Worm (Caenorhabditis elegans): Measurements from ENCODE around the gene F35C11.5.

Gene F35C11.5

DNA sequence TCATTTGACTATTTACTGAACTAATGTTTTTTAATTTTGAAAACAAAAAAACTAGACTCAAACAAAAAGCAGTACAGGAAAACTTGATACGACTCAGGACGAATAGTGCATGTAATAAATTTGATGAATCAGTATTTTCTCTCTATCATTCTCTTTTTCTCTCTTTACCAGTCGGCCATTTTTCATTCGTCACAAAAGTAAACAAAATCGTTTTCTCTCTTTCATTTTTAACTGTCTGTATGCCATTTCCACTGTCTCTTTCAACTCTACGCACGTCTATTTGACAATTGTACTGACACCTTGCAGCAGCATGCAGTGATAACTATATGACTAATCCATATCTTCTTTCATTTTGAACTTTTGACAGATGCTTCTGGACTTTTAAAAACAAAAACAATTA is 4.8 kb upstream of the F35C11.5 start, which contains the start of the genes F35C11.2 and F35C11.4:
Gene F35C11.2 (minus strand): TSS at position 90 of the 400 bp plus-strand sequence.
Gene F35C11.4 (plus strand): TSS at position 260 of the 400 bp plus-strand sequence.
- TF ChIP-seq ceh-2 (tag; optimal IDR thresholded peaks at IDR 0.05) (no peak), hlh-15 (tag; optimal IDR thresholded peaks at IDR 0.05) (no peak), tbx-7 (tag; optimal IDR thresholded peaks at IDR 0.05) (no peak), elt-4 (tag; optimal IDR thresholded peaks at IDR 0.05) (no peak), ceh-9 (tag; optimal IDR thresholded peaks at IDR 0.05) (no peak), ceh-34 (tag; optimal IDR thresholded peaks at IDR 0.05) (no peak), F13H6.1 (tag; optimal IDR thresholded peaks at IDR 0.05) (no peak), pha-4 (tag; optimal IDR thresholded peaks at IDR 0.05) (no peak), nfya-1 (tag; optimal IDR thresholded peaks at IDR 0.05) (no peak), sox-4 (tag; optimal IDR thresholded peaks at IDR 0.05) (no peak), che-1 (tag; optimal IDR thresholded peaks at IDR 0.05) (no peak), ceh-24 (tag; optimal IDR thresholded peaks at IDR 0.05) (no peak), ceh-31 (tag; optimal IDR thresholded peaks at IDR 0.05) (no peak)

ce11 chrII:8249710-8250109 is 3.8 kb upstream of the F35C11.5 start:
- TF ChIP-seq elt-2 (tag; optimal IDR thresholded peaks at IDR 0.05) (peak; percentile 55), nhr-11 (tag; optimal IDR thresholded peaks at IDR 0.05) (no peak)

DNA sequence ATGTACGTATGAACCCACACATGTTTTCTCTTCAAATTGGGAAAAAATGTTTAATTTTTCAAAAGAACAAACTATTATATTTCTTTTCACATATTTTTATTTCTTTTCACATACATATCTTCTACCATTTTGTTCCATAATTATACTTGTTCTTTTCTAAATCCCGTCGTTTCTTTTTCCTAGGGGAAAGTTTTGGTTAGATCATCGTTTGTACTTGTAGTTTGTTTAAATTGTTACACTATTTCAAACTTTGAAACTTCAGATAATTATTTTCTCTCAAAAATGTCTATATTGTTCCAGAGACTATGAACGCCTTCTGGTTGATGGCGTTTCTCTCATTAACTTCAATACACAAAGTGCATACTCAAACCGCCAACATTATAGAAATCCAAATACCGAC is 2.5 kb downstream of the F35C11.5 start, which contains the start of gene F35C11.7:
Gene F35C11.7 (plus strand): TSS at position 301 of the 400 bp plus-strand sequence.
- TF ChIP-seq eyg-1 (tag; optimal IDR thresholded peaks at IDR 0.05): no peak
- no peak for TF ChIP-seq dmd-4 (tag; optimal IDR thresholded peaks at IDR 0.05; ENCODE audit: borderline replicate concordance)
- TF ChIP-seq ahr-1 (tag; optimal IDR thresholded peaks at IDR 0.05): no peak
- no peak for TF ChIP-seq sox-2 (GFP tag; IDR thresholded peaks at IDR 0.05)
- no peak for TF ChIP-seq fax-1 (tag; optimal IDR thresholded peaks at IDR 0.05)
- TF ChIP-seq madf-2 (tag; optimal IDR thresholded peaks at IDR 0.05): no peak
- no peak for TF ChIP-seq K02D7.2 (tag; optimal IDR thresholded peaks at IDR 0.05)

DNA sequence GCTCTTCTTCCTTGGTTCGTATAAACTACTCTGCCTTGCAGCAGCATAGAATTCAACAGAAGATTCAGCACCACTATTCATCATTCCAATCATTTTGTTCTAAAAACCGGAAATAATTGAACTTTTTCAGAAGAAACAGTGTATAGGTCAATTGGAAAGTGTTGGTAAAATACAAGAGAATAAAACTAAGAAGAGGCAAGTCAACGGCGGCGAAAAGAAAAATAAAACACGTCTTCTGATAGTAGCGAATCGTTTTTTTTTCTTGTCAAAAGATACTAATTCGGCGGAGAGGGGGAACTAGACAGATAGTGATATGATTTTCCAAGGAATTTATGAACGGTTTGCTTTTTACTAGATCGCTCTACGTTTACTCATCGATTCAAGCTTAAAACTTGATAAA is 5.5 kb downstream of the F35C11.5 start, which contains the start of gene F35C11.6:
Gene F35C11.6 (minus strand): TSS at position 101 of the 400 bp plus-strand sequence.
- no peak for TF ChIP-seq gmeb-2 (tag; optimal IDR thresholded peaks at IDR 0.05)

- TF ChIP-seq odd-2 (tag; optimal IDR thresholded peaks at IDR 0.05): no peak
- no peak for TF ChIP-seq K09A11.1 (tag; optimal IDR thresholded peaks at IDR 0.05; ENCODE audit: insufficient read depth)
- no peak for TF ChIP-seq ceh-34 (tag; optimal IDR thresholded peaks at IDR 0.05)
- TF ChIP-seq syd-9 (tag; optimal IDR thresholded peaks at IDR 0.05): no peak
- no peak for TF ChIP-seq ceh-9 (tag; optimal IDR thresholded peaks at IDR 0.05)
- no peak for TF ChIP-seq pqm-1 (tag; optimal IDR thresholded peaks at IDR 0.05)
- TF ChIP-seq tbx-2 (tag; optimal IDR thresholded peaks at IDR 0.05): no peak
- no peak for TF ChIP-seq ref-2 (tag; optimal IDR thresholded peaks at IDR 0.05)
- no peak for TF ChIP-seq ceh-14 (tag; optimal IDR thresholded peaks at IDR 0.05)
- TF ChIP-seq ceh-6 (GFP tag; optimal IDR thresholded peaks at IDR 0.05): no peak
- no peak for TF ChIP-seq nhr-11 (tag; optimal IDR thresholded peaks at IDR 0.05)
- TF ChIP-seq nhr-232 (tag; optimal IDR thresholded peaks at IDR 0.05): no peak
- TF ChIP-seq ceh-19 (GFP tag; optimal IDR thresholded peaks at IDR 0.05): no peak
- no peak for TF ChIP-seq F13H6.1 (tag; optimal IDR thresholded peaks at IDR 0.05)
- no peak for TF ChIP-seq unc-42 (tag; optimal IDR thresholded peaks at IDR 0.05)
- TF ChIP-seq ahr-1 (tag; optimal IDR thresholded peaks at IDR 0.05): no peak
- TF ChIP-seq pax-1 (tag; optimal IDR thresholded peaks at IDR 0.05): no peak
- no peak for TF ChIP-seq ets-4 (tag; optimal IDR thresholded peaks at IDR 0.05)
- TF ChIP-seq unc-86 (tag; optimal IDR thresholded peaks at IDR 0.05): no peak
Measured at ce11 chrII:8259674-8260073, 6.1 kb downstream of the F35C11.5 start.
